Fruit fly (Drosophila melanogaster) whole organism, pupa: ENCODE measurements around the gene Sgt.

Source experiments
- CG10348 ChIP-seq: fragments of 200-800 bp; sonication (Bioruptor generic); IDR thresholded peaks from 2 replicates; pipeline ENCODE4 v1.3.6; 2022; ENCODE audit warnings: missing biosample characterization, missing genetic modification characterization
- CG12605 ChIP-seq: fragments of 200-800 bp; sonication (Bioruptor generic); IDR thresholded peaks from 2 replicates; pipeline ENCODE4 v1.3.6; 2022; ENCODE audit warnings: missing biosample characterization, missing genetic modification characterization
- CG13204 ChIP-seq: fragments of 200-800 bp; sonication (Bioruptor generic); optimal IDR thresholded peaks from 2 replicates; lab custom pipeline; 2018; ENCODE audit warnings: missing biosample characterization, mild to moderate bottlenecking, missing genetic modification characterization, moderate library complexity
- CG14655 ChIP-seq: fragments of 200-800 bp; sonication (Bioruptor generic); optimal IDR thresholded peaks from 3 replicates; lab custom pipeline; 2017; ENCODE audit warnings: mild to moderate bottlenecking, missing biosample characterization, missing genetic modification reagents, missing genetic modification characterization
- CG15710 ChIP-seq: fragments of 200-800 bp; sonication (Bioruptor generic); optimal IDR thresholded peaks from 2 replicates; lab custom pipeline; 2018; ENCODE audit warnings: missing biosample characterization, mild to moderate bottlenecking, missing genetic modification characterization, moderate library complexity
- CG17806 ChIP-seq: fragments of 200-800 bp; sonication (Bioruptor generic); optimal IDR thresholded peaks from 2 replicates; lab custom pipeline; 2018; ENCODE audit warnings: missing biosample characterization, mild to moderate bottlenecking, missing genetic modification characterization, moderate library complexity
- CG32121 ChIP-seq: fragments of 200-800 bp; sonication (Bioruptor generic); IDR thresholded peaks from 2 replicates; pipeline ENCODE4 v1.3.6; 2022; ENCODE audit warnings: missing biosample characterization, missing genetic modification characterization
- CG34367 ChIP-seq: fragments of 200-800 bp; sonication (Bioruptor generic); optimal IDR thresholded peaks from 2 replicates; lab custom pipeline; 2018; ENCODE audit warnings: missing biosample characterization, mild to moderate bottlenecking, missing genetic modification characterization
- CG4496 ChIP-seq: fragments of 200-800 bp; sonication (Bioruptor generic); IDR thresholded peaks from 3 replicates; pipeline ENCODE4 v1.3.6; 2022; ENCODE audit warnings: missing biosample characterization, missing genetic modification characterization
- CG8159 ChIP-seq: fragments of 200-800 bp; sonication (Bioruptor generic); optimal IDR thresholded peaks from 3 replicates; lab custom pipeline; 2018; ENCODE audit warnings: missing biosample characterization, mild to moderate bottlenecking, missing genetic modification characterization, moderate library complexity
- CG8301 ChIP-seq: fragments of 200-800 bp; sonication (Bioruptor generic); optimal IDR thresholded peaks from 2 replicates; lab custom pipeline; 2018; ENCODE audit warnings: missing biosample characterization, mild to moderate bottlenecking, missing genetic modification characterization
- CG9948 ChIP-seq: fragments of 200-800 bp; sonication (Bioruptor generic); optimal IDR thresholded peaks from 2 replicates; lab custom pipeline; 2018; ENCODE audit warnings: missing biosample characterization, mild to moderate bottlenecking, missing genetic modification characterization, moderate library complexity
- D1 ChIP-seq: fragments of 200-800 bp; sonication (Bioruptor generic); optimal IDR thresholded peaks from 2 replicates; lab custom pipeline; 2018; ENCODE audit warnings: missing biosample characterization, mild to moderate bottlenecking, missing genetic modification characterization, moderate library complexity
- EcR ChIP-seq: fragments of 200-800 bp; sonication (Bioruptor generic); optimal IDR thresholded peaks from 3 replicates; lab custom pipeline; 2019; ENCODE audit warnings: missing biosample characterization, missing genetic modification characterization, mild to moderate bottlenecking, moderate library complexity, missing genetic modification reagents
- Ets98B ChIP-seq: fragments of 200-800 bp; sonication (Bioruptor generic); IDR thresholded peaks from 2 replicates; pipeline ENCODE4 v1.3.6; 2022; ENCODE audit warnings: missing biosample characterization, missing genetic modification characterization
- Pif1A ChIP-seq: fragments of 200-800 bp; sonication (Bioruptor generic); optimal IDR thresholded peaks from 3 replicates; lab custom pipeline; 2016; ENCODE audit warnings: missing biosample characterization, missing genetic modification characterization
- Pif1B ChIP-seq: fragments of 200-800 bp; sonication (Bioruptor generic); optimal IDR thresholded peaks from 3 replicates; lab custom pipeline; 2016; ENCODE audit warnings: missing biosample characterization, missing genetic modification characterization
- Snoo ChIP-seq: fragments of 200-800 bp; sonication (Bioruptor generic); optimal IDR thresholded peaks from 3 replicates; lab custom pipeline; 2017; ENCODE audit warnings: missing biosample characterization, mild to moderate bottlenecking, missing genetic modification characterization, inconsistent platforms
- fd96Ca ChIP-seq: fragments of 200-800 bp; sonication (Bioruptor generic); IDR thresholded peaks from 3 replicates; pipeline ENCODE4 v1.3.6; 2022; ENCODE audit warnings: missing biosample characterization, missing genetic modification characterization
- gl ChIP-seq: fragments of 200-800 bp; sonication (Bioruptor generic); optimal IDR thresholded peaks from 2 replicates; lab custom pipeline; 2018; ENCODE audit warnings: missing biosample characterization, mild to moderate bottlenecking, missing genetic modification characterization
- rn ChIP-seq: fragments of 200-800 bp; sonication (Bioruptor generic); IDR thresholded peaks from 2 replicates; pipeline ENCODE4 v1.3.6; 2022; ENCODE audit warnings: missing biosample characterization, missing genetic modification characterization

Gene Sgt

DNA sequence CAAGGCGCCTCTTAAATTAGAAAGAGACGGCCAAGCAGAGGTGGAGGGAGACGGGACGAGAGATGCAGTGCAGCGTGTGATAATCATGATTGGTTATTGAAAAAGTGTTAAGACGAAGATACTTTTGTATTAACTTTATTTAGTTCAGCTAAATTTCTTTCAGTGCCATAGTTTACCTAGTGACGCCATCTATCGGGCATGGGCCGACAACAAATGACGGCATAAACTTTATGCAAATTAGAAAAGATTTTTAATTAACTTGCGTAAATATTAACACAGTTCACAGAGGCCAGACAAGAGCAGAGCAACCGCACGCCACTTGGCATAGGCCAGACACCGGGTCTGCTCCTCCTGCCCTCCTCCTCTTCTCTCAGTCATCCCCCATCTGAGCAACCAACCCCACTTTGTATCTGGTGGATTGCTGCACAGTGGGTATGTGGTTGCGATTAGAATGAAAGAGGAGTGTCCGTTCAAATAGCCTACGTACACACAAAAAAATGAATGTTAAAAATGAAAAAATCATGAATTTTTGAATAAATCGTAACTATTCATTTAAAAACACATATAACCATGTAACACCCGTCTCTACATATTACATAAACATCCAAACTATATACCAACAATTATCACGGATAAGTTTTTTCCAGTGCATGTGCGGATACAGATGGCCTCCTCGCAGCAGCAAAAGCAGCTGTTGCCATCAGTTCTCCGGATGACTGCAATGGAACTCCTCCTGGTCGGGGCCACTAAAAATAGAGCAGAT is 5.3 kb upstream of the Sgt start:
- TF ChIP-seq fd96Ca (GFP tag; lab: Robert Waterston, UW) = peak; percentile 70; the same call in 2 of the 3 replicates
- peak; percentile 81 for TF ChIP-seq Pif1A
- peak; percentile 65 for TF ChIP-seq Pif1B (GFP tag; lab: Kevin White, UChicago)
- TF ChIP-seq CG15710 (tag; lab: Kevin White, UChicago) = peak; percentile 77
- TF ChIP-seq rn = peak; percentile 40; the same call in 1 of the 2 replicates
- peak; percentile 87 for TF ChIP-seq CG4496 (GFP tag; lab: Robert Waterston, UW)
- TF ChIP-seq Ets98B (GFP tag; lab: Robert Waterston, UW) = peak; percentile 86; the same call in 1 of the 2 replicates
- TF ChIP-seq CG13204 (GFP tag; lab: Kevin White, UChicago) = no peak
- TF ChIP-seq gl = peak; percentile 61
- peak; percentile 26 for TF ChIP-seq Snoo
- TF ChIP-seq CG8159 (tag; lab: Kevin White, UChicago) = peak; percentile 82
- peak; percentile 83 for TF ChIP-seq CG9948 (tag; lab: Kevin White, UChicago)
- TF ChIP-seq CG32121 (GFP tag; lab: Robert Waterston, UW) = peak; percentile 80
- peak; percentile 48; the same call in 1 of the 2 replicates for TF ChIP-seq CG10348 (GFP tag; lab: Robert Waterston, UW)
- TF ChIP-seq CG14655 (GFP tag; lab: Kevin White, UChicago) = peak; percentile 87
- TF ChIP-seq EcR = no peak
- TF ChIP-seq CG8301 (tag; lab: Kevin White, UChicago) = peak; percentile 88
- peak; percentile 79; the same call in 1 of the 2 replicates for TF ChIP-seq CG12605 (GFP tag; lab: Robert Waterston, UW)
- peak; percentile 82 for TF ChIP-seq CG34367
- TF ChIP-seq D1 (tag; lab: Kevin White, UChicago) = peak; percentile 53
- TF ChIP-seq CG17806 = peak; percentile 81

DNA sequence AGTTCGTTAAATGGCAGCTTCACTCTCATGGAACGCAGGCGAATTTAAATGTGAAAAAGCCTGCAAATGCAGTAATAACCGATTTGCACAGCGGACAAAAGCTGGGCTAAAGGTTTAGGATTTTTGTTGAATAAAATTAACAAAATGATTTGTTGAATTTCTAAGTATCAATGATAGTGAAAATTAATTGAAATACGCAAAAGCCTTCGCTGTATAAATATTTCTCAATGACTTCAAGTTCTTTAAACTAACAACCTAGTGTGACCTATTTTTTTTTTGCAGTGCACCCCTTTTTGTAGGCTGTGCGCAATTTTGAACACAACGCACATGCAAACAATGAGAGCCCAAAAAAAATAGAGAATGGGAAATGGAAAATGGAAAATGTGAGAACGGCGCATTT is 4.5 kb upstream of the Sgt start:
- no peak for TF ChIP-seq Snoo
- 0 out of 3 replicates have a peak, but pooled peaks have one; percentile 12 for TF ChIP-seq fd96Ca (GFP tag; lab: Robert Waterston, UW)
- TF ChIP-seq Pif1A = peak; percentile 34
- TF ChIP-seq D1 (tag; lab: Kevin White, UChicago) = no peak
- TF ChIP-seq CG8159 (tag; lab: Kevin White, UChicago) = peak; percentile 44
- peak; percentile 54 for TF ChIP-seq CG8301 (tag; lab: Kevin White, UChicago)
- TF ChIP-seq CG32121 (GFP tag; lab: Robert Waterston, UW) = 0 out of 2 replicates have a peak, but pooled peaks have one; percentile 48
- TF ChIP-seq CG17806 = peak; percentile 36
- peak; percentile 49 for TF ChIP-seq CG15710 (tag; lab: Kevin White, UChicago)
- TF ChIP-seq CG14655 (GFP tag; lab: Kevin White, UChicago) = peak; percentile 56
- TF ChIP-seq CG34367 = peak; percentile 28
- TF ChIP-seq CG10348 (GFP tag; lab: Robert Waterston, UW) = no peak
- TF ChIP-seq CG4496 (GFP tag; lab: Robert Waterston, UW) = peak; percentile 53
- TF ChIP-seq CG12605 (GFP tag; lab: Robert Waterston, UW) = peak; percentile 38; the same call in 1 of the 2 replicates
- peak; percentile 46 for TF ChIP-seq CG9948 (tag; lab: Kevin White, UChicago)

DNA sequence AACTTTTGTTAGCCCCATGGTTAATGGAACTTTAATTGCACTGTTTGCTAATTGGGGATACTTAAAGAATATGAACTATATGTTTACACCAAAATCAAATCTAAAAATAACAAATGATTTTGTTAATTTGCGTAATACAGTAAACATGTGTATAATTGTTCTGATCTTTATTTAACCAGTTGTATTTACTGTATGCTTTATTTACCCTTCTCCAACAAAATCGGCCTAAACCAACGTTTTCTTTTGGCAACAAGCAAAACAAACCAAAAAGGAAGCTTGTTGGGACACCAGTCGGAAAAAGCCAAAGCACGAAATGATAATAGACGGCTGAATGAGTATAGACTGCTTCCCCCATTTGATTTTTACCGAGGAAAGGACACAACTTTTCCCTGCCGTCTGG is 773 bp upstream of the Sgt start:
- TF ChIP-seq CG8159 (tag; lab: Kevin White, UChicago) (no peak), CG17806 (no peak)
- TF ChIP-seq, all 21 proteins: peak for 0

DNA sequence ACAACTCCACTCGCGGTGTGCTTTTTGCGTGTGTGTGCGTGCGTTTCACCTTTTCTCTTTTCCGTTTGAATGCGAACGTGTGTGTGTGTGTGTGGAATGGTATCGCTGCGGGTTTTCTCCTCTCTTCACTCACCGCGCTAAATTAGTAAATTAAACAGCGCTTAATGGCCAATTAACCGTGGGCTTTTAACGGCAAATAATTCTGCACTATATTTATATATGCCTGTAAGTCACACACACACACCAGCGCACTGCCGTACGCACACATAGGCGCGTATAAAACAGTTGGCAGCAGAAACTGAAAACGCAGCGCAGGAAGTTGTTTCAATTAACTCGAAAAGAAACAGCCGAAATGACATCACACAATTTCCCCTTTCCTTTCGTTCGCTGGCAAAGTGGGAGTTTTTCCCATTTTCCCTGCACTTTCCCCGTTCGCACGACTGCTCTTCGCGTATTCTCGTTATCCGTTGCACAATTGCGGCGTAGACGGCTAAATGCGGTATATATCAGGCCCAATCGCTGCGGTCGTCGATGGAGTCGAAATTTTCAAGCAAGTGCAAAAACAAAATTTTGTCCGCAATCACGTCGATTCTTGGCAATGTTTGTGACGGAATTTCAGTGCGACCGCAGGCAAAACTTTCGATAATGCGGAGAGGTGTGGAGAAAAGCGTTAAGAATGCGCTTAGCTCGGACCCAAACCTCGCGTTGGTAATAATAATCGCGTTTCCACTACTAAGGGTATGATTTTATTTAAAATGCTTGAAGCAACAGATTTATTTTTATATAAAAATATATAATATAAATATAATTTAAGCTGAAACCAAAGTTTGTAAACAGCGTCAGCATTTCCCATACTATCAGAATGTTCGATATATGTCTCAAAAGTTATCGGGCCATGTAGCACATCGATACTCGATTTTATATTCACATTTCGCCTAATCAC is 1.4 kb downstream of the Sgt start, which contains the start of gene BicD:
Gene BicD, minus strand, starts transcription at position 634 of the 943 bp plus-strand sequence.
- TF ChIP-seq EcR (peak; percentile 20), CG4496 (GFP tag; lab: Robert Waterston, UW) (peak; percentile 22; the same call in 1 of the 3 replicates), Ets98B (GFP tag; lab: Robert Waterston, UW) (peak; percentile 23; the same call in 1 of the 2 replicates), CG8301 (tag; lab: Kevin White, UChicago) (no peak), CG12605 (GFP tag; lab: Robert Waterston, UW) (0 out of 2 replicates have a peak, but pooled peaks have one; percentile 20)

DNA sequence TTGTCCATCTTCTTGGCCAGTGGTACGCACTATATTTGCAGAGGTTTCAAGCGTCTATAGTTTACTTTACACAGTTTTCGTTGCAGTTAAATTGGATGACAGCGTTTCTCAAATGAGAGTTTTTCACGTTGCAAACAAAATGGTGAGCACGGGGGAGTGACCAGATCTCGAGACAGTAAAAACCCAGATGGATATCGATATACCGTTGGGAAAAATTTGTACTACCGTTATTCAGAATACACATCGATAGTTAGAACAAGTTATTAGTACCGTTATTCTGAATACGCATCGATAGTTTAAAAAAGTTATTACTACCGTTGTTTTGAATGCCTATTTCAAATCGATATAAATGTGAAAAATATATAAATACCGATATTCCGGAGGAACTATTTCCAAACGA is 6.3 kb downstream of the Sgt start, which contains the start of gene cass:
Gene cass, minus strand, starts transcription at position 179 of the 400 bp plus-strand sequence.
- TF ChIP-seq CG10348 (GFP tag; lab: Robert Waterston, UW) (no peak), Pif1B (GFP tag; lab: Kevin White, UChicago) (no peak), gl (no peak), rn (no peak), CG8159 (tag; lab: Kevin White, UChicago) (no peak), fd96Ca (GFP tag; lab: Robert Waterston, UW) (no peak), CG8301 (tag; lab: Kevin White, UChicago) (no peak), D1 (tag; lab: Kevin White, UChicago) (no peak), CG17806 (no peak), Snoo (no peak), CG34367 (no peak), CG13204 (GFP tag; lab: Kevin White, UChicago) (no peak), CG14655 (GFP tag; lab: Kevin White, UChicago) (no peak), CG12605 (GFP tag; lab: Robert Waterston, UW) (no peak), Pif1A (no peak)
